Worm (Caenorhabditis elegans): ENCODE results near the gene cutl-3.
A peak's percentile ranks its signal among the peaks of the same experiment; 100 is the strongest.

cutl-3 gene

ce11 chrX:14975467-14976167 lies 23.4 kb downstream of the cutl-3 start, which contains the start of gene F20D1.3:
Gene F20D1.3 (plus strand): TSS chrX:14976117.
- TF ChIP-seq dve-1 (tag; optimal IDR thresholded peaks at IDR 0.05; ENCODE audit: insufficient read depth) (peak; percentile 75), arid-1 (GFP tag; conservative IDR thresholded peaks at IDR 0.05) (no peak), nhr-48 (tag; optimal IDR thresholded peaks at IDR 0.05) (peak; percentile 8), nhr-11 (tag; optimal IDR thresholded peaks at IDR 0.05) (peak; percentile 38), spr-1 (tag; optimal IDR thresholded peaks at IDR 0.05) (peak; percentile 11), rbr-2 (tag; optimal IDR thresholded peaks at IDR 0.05) (peak; percentile 59), dmd-6 (GFP tag; IDR thresholded peaks at IDR 0.05) (peak; percentile 32; the same call in 1 of the 2 replicates), jun-1 (tag; optimal IDR thresholded peaks at IDR 0.05) (peak; percentile 60), mxl-3 (GFP tag; optimal IDR thresholded peaks at IDR 0.05) (peak; percentile 72), ztf-11 (tag; optimal IDR thresholded peaks at IDR 0.05) (no peak), lsy-2 (tag; optimal IDR thresholded peaks at IDR 0.05) (peak; percentile 17 to 70), zfp-2 (tag; optimal IDR thresholded peaks at IDR 0.05) (no peak), lim-7 (GFP tag; IDR thresholded peaks at IDR 0.05) (no peak), egl-27 (tag; optimal IDR thresholded peaks at IDR 0.05) (no peak), tra-1 (GFP tag; IDR thresholded peaks at IDR 0.05) (no peak), Y75B8A.6 (GFP tag; IDR thresholded peaks at IDR 0.05) (no peak), lin-13 (GFP tag; optimal IDR thresholded peaks at IDR 0.05) (peak; percentile 60), D1046.2 (GFP tag; IDR thresholded peaks at IDR 0.05) (0 out of 2 replicates have a peak, but pooled peaks have one; percentile 44), nhr-28 (tag; optimal IDR thresholded peaks at IDR 0.05) (peak; percentile 89), mes-2 (tag; optimal IDR thresholded peaks at IDR 0.05; ENCODE audit: poor library complexity, severe bottlenecking) (peak; percentile 69), ceh-20 (GFP tag; IDR thresholded peaks at IDR 0.05) (no peak), fkh-10 (GFP tag; optimal IDR thresholded peaks at IDR 0.05) (peak; percentile 61), daf-16 (GFP tag; optimal IDR thresholded peaks at IDR 0.05) (peak in 1 of 2 experiments; percentile 24), daf-16 (tag; optimal IDR thresholded peaks at IDR 0.05) (peak; percentile 71), nhr-76 (tag; optimal IDR thresholded peaks at IDR 0.05) (no peak), T20F7.1 (GFP tag; optimal IDR thresholded peaks at IDR 0.05) (peak; percentile 72), hlh-30 (tag; optimal IDR thresholded peaks at IDR 0.05; ENCODE audit: insufficient read depth) (peak; percentile 70), hif-1 (tag; optimal IDR thresholded peaks at IDR 0.05) (peak in 1 of 2 experiments; percentile 61), lin-38 (GFP tag; IDR thresholded peaks at IDR 0.05) (peak; percentile 68), dpl-1 (GFP tag; optimal IDR thresholded peaks at IDR 0.05) (peak; percentile 65), mdl-1 (tag; optimal IDR thresholded peaks at IDR 0.05) (peak in 1 of 2 experiments; percentile 85), skn-1 (tag; optimal IDR thresholded peaks at IDR 0.05) (no peak), hlh-11 (tag; optimal IDR thresholded peaks at IDR 0.05) (peak; percentile 80), Y48G9A.11 (GFP tag; IDR thresholded peaks at IDR 0.05) (no peak), aha-1 (tag) (peak; percentile 97), mep-1 (tag; optimal IDR thresholded peaks at IDR 0.05) (peak; percentile 86), unc-62 (GFP tag; optimal IDR thresholded peaks at IDR 0.05 in 1 of 2) (peak in 1 of 2 experiments; percentile 79), unc-62 (tag; optimal IDR thresholded peaks at IDR 0.05) (no peak), hmg-1.1 (GFP tag; IDR thresholded peaks at IDR 0.05) (peak; percentile 8; the same call in 1 of the 2 replicates), nhr-77 (tag; optimal IDR thresholded peaks at IDR 0.05) (peak; percentile 29), ztf-7 (tag; optimal IDR thresholded peaks at IDR 0.05) (peak; percentile 0), unc-130 (GFP tag; optimal IDR thresholded peaks at IDR 0.05) (no peak)

Data from whole organism, L4 larva.